Worm (Caenorhabditis elegans) whole organism, L4 larva: ENCODE results near the gene rfc-4.

ENCODE experiments used
- Y105C5A.15 ChIP-seq: fragments of 200-800 bp; sonication (Bioruptor generic); IDR thresholded peaks from 2 replicates; pipeline ENCODE4 v1.3.6; 2022; ENCODE audit warnings: missing genetic modification characterization, missing compliant biosample characterization
- ceh-62 ChIP-seq: sonication (generic microtip); optimal IDR thresholded peaks from 2 replicates; lab custom pipeline; 2017; ENCODE audit warnings: missing biosample characterization, missing genetic modification characterization
- ceh-82 ChIP-seq: sonication (generic microtip); optimal IDR thresholded peaks from 2 replicates; lab custom pipeline; 2017; ENCODE audit warnings: missing biosample characterization, missing genetic modification characterization
- nhr-10 ChIP-seq: fragments of 150-350 bp; optimal IDR thresholded peaks from 2 replicates; lab custom pipeline; 2014; ENCODE audit warnings: missing biosample characterization, missing genetic modification characterization
- tra-1 ChIP-seq: fragments of 200-800 bp; sonication (Bioruptor generic); IDR thresholded peaks from 2 replicates; pipeline ENCODE4 v1.3.6; 2022; ENCODE audit warnings: missing genetic modification reagents, missing genetic modification characterization, missing compliant biosample characterization
- unc-62 ChIP-seq, 3 experiments: fragments of 150-350 bp in 1 of 3; sonication (generic microtip); optimal IDR thresholded peaks in 2 of 3; peaks in 1 of 3; 1 replicate in 1 of 3; 2 replicates in 2 of 3; lab custom pipeline; 2014 to 2017; ENCODE audit warnings: missing biosample characterization in 3 of 3, missing genetic modification characterization in 3 of 3, missing genetic modification reagents in 3 of 3, missing genotype in 1 of 3
- zfp-3 ChIP-seq: fragments of 200-800 bp; sonication (Bioruptor generic); conservative IDR thresholded peaks from 2 replicates; pipeline ENCODE4 v1.3.6; 2022; ENCODE audit warnings: missing genetic modification reagents, missing genetic modification characterization, missing compliant biosample characterization
- ztf-7 ChIP-seq: fragments of 150-350 bp; optimal IDR thresholded peaks from 2 replicates; lab custom pipeline; 2014; ENCODE audit warnings: missing biosample characterization, missing genetic modification characterization

ce11 chrIII:7020500-7020899 is 48.4 kb downstream of the rfc-4 start, which contains the start of gene col-8:
- TF ChIP-seq unc-62 (GFP tag; optimal IDR thresholded peaks at IDR 0.05 in 1 of 2; lab: Kevin White, UChicago) (no peak), unc-62 (tag; optimal IDR thresholded peaks at IDR 0.05; lab: Kevin White, UChicago) (no peak), zfp-3 (no peak), Y105C5A.15 (GFP tag; lab: Robert Waterston, UW) (no peak), tra-1 (no peak), ztf-7 (tag; lab: Kevin White, UChicago) (no peak), ceh-82 (tag; lab: Kevin White, UChicago) (no peak), nhr-10 (tag; lab: Kevin White, UChicago) (no peak), ceh-62 (tag; lab: Kevin White, UChicago) (no peak)
